Fruit fly (Drosophila melanogaster): ENCODE data around the gene ppk22.

Gene ppk22

DNA sequence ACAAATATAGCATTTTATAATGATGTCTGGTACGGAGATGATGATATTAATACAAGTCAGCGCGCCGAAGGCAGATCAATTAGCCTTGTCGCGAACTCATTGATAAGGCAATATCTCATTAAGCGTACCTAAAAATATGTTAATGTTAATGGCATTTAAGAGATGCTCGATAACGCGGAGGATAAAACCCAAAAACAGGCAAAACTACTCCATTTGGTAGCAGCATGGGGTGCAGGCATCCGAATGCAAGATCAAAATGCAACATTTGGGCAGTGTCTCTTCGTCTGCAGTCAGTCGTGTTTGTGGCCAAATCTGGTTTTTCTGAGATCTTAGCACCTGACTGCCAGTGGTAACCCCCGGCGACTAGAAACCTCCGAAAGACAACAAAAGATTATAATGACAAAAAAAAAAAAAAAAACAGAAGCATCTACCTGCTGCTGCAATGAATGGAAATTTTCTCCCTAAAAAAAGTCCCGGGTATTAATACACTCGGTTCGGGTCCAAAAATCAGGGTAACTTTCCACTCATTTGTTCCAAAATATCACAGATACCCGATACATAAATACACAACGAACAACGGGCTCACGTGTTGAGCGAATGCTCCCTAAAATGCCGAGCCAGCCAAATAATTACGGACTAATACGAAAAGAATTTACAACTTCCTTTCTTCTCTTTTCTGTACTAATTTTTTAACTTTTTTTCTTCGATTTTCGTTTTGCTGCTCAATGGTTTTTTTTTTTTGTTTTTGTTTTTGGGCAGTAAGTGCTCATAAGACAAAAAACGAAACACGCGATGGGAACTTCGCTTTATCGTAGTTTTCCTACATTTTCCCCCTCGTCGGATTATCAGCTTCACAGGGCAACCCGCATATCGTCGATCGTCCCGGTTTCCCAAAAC, 13.4 kb downstream of the ppk22 start:
- no peak for TF ChIP-seq dsx (GFP tag; optimal IDR thresholded peaks at IDR 0.05; ENCODE audit: poor library complexity, severe bottlenecking)
- TF ChIP-seq CG6808 (GFP tag; optimal IDR thresholded peaks at IDR 0.05), result no peak
- no peak for TF ChIP-seq Hr38 (GFP tag; optimal IDR thresholded peaks at IDR 0.05)
- TF ChIP-seq dac (GFP tag; optimal IDR thresholded peaks at IDR 0.05), result no peak
- TF ChIP-seq Hr4 (GFP tag; optimal IDR thresholded peaks at IDR 0.05), result no peak
- TF ChIP-seq CG11294 (GFP tag; IDR thresholded peaks at IDR 0.05), result no peak
- TF ChIP-seq pdm3 (GFP tag; optimal IDR thresholded peaks at IDR 0.05), result no peak
- no peak for TF ChIP-seq CG6854 (GFP tag; optimal IDR thresholded peaks at IDR 0.05)
- no peak for TF ChIP-seq esn (GFP tag; optimal IDR thresholded peaks at IDR 0.05)
- TF ChIP-seq OdsH (GFP tag; optimal IDR thresholded peaks at IDR 0.05), result no peak
- TF ChIP-seq CG3032 (tag; optimal IDR thresholded peaks at IDR 0.05), result no peak
- no peak for TF ChIP-seq Hr39 (GFP tag; optimal IDR thresholded peaks at IDR 0.05)
- TF ChIP-seq CG34406 (GFP tag; optimal IDR thresholded peaks at IDR 0.05), result no peak
- no peak for TF ChIP-seq fkh (GFP tag; optimal IDR thresholded peaks at IDR 0.05)
- no peak for TF ChIP-seq acj6 (GFP tag; optimal IDR thresholded peaks at IDR 0.05)

DNA sequence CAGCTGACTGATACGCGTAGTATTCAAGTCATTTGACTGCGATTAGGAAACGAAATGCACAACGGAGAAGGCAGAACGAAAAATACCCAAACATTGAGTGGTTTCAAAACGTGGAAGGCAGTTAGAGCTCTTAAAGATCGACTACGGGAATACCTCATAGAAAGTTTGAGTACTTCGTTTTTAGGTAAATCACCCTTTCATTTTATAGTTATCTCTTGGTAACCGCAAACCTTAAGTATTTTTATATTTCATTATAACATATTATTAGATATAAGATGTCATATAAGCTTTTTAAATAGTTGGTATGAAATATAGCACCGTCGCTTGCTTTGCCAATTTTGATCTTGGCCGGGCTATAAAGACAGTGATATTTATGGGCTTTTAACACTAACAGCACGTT, 14.5 kb downstream of the ppk22 start:
- TF ChIP-seq CG10669 (GFP tag; optimal IDR thresholded peaks at IDR 0.05), result no peak
- TF ChIP-seq Sox15 (GFP tag; optimal IDR thresholded peaks at IDR 0.05), result no peak
- no peak for TF ChIP-seq CG8632 (GFP tag; optimal IDR thresholded peaks at IDR 0.05)
- no peak for TF ChIP-seq vri (GFP tag; optimal IDR thresholded peaks at IDR 0.05)
- no peak for TF ChIP-seq svp (GFP tag)
- no peak for TF ChIP-seq fd85E (GFP tag; optimal IDR thresholded peaks at IDR 0.05)
- no peak for TF ChIP-seq CG6808 (GFP tag; optimal IDR thresholded peaks at IDR 0.05)
- no peak for TF ChIP-seq Blimp-1 (GFP tag; optimal IDR thresholded peaks at IDR 0.05)
- no peak for TF ChIP-seq Ets21C (GFP tag; optimal IDR thresholded peaks at IDR 0.05)
- no peak for TF ChIP-seq dsx (GFP tag; optimal IDR thresholded peaks at IDR 0.05; ENCODE audit: poor library complexity, severe bottlenecking)
- TF ChIP-seq acj6 (GFP tag; optimal IDR thresholded peaks at IDR 0.05), result no peak
- no peak for TF ChIP-seq CG1621 (tag; optimal IDR thresholded peaks at IDR 0.05)
- no peak for TF ChIP-seq CG31627 (GFP tag; optimal IDR thresholded peaks at IDR 0.05)
- TF ChIP-seq CG10631 (GFP tag; optimal IDR thresholded peaks at IDR 0.05), result no peak

- no peak for TF ChIP-seq Eip93F (GFP tag; optimal IDR thresholded peaks at IDR 0.05)
- no peak for TF ChIP-seq CG6808 (GFP tag; optimal IDR thresholded peaks at IDR 0.05)
- no peak for TF ChIP-seq lz (GFP tag; optimal IDR thresholded peaks at IDR 0.05)
- TF ChIP-seq Hr38 (GFP tag; optimal IDR thresholded peaks at IDR 0.05), result no peak
- TF ChIP-seq Hr39 (GFP tag; optimal IDR thresholded peaks at IDR 0.05), result no peak
- TF ChIP-seq Sox14 (GFP tag; optimal IDR thresholded peaks at IDR 0.05), result no peak
- no peak for TF ChIP-seq CG16779 (tag; optimal IDR thresholded peaks at IDR 0.05)
- no peak for TF ChIP-seq CG6163 (GFP tag; IDR thresholded peaks at IDR 0.05)
- no peak for TF ChIP-seq topi (GFP tag; optimal IDR thresholded peaks at IDR 0.05)
- no peak for TF ChIP-seq cyc (GFP tag; optimal IDR thresholded peaks at IDR 0.05)
- no peak for TF ChIP-seq achi (GFP tag; optimal IDR thresholded peaks at IDR 0.05)
- TF ChIP-seq CG8632 (GFP tag; optimal IDR thresholded peaks at IDR 0.05), result no peak
Measured at dm6 chr3R:24841635-24842034, 18.0 kb downstream of the ppk22 start, which contains the start of gene Esp. Esp (plus strand) TSS chr3R:24841935.

dm6 chr3R:24841063-24841462, 18.5 kb downstream of the ppk22 start, which contains the start of gene CG33658:
CG33658 (minus strand) TSS chr3R:24841163.
- TF ChIP-seq CG1621 (tag; optimal IDR thresholded peaks at IDR 0.05) (no peak), fd59A (GFP tag; optimal IDR thresholded peaks at IDR 0.05) (no peak), Hr4 (GFP tag; optimal IDR thresholded peaks at IDR 0.05) (no peak), esn (GFP tag; optimal IDR thresholded peaks at IDR 0.05) (no peak), cyc (GFP tag; optimal IDR thresholded peaks at IDR 0.05) (no peak)
